4 fruit fly cellular contexts compared by ENCODE assay signal in genomic region chr3L:9678994-9679393, dm6.
TF ChIP-seq lines count a peak whose summit lies in the region.

TSS of gene fry (minus strand) at chr3L:9679103.
TSS of gene CG16717 (plus strand) at chr3L:9679201.

- TF ChIP-seq CTCF in whole organism, embryonic (GFP tag; optimal IDR thresholded peaks at IDR 0.05; lab: Kevin White, UChicago) = no peak

TF ChIP-seq in whole organism, adult, 20 proteins besides CTCF, POLR2A, EP300 and RAD21:
- peak; percentile 60 for TF ChIP-seq tj (GFP tag; optimal IDR thresholded peaks at IDR 0.05; lab: Kevin White, UChicago)
- TF ChIP-seq cic (GFP tag; optimal IDR thresholded peaks at IDR 0.05; lab: Kevin White, UChicago) = peak; percentile 32
- peak; percentile 27 for TF ChIP-seq bab1 (GFP tag; optimal IDR thresholded peaks at IDR 0.05; lab: Kevin White, UChicago)
- TF ChIP-seq Mnt (GFP tag; optimal IDR thresholded peaks at IDR 0.05; lab: Kevin White, UChicago) = no peak
- TF ChIP-seq toe (GFP tag; optimal IDR thresholded peaks at IDR 0.05; lab: Kevin White, UChicago) = no peak
TF ChIP-seq in whole organism, adult: peak in this region for 3.

TF ChIP-seq in whole organism, embryonic, 481 proteins besides CTCF, POLR2A, EP300 and RAD21 (continues in another document):
- TF ChIP-seq gce (GFP tag; IDR thresholded peaks at IDR 0.05; lab: Robert Waterston, UW) (no peak), sqz (GFP tag; optimal IDR thresholded peaks at IDR 0.05; lab: Kevin White, UChicago) (no peak), croc (GFP tag; conservative IDR thresholded peaks at IDR 0.05; lab: Robert Waterston, UW) (no peak), cas (GFP tag; IDR thresholded peaks at IDR 0.05; lab: Robert Waterston, UW) (no peak), HLH54F (GFP tag; optimal IDR thresholded peaks at IDR 0.05; lab: Kevin White, UChicago) (no peak), ATbp (GFP tag; optimal IDR thresholded peaks at IDR 0.05; lab: Kevin White, UChicago) (no peak), CG3847 (GFP tag; IDR thresholded peaks at IDR 0.05; lab: Robert Waterston, UW) (no peak), salm (tag; optimal IDR thresholded peaks at IDR 0.05; lab: Kevin White, UChicago) (no peak), z (GFP tag; IDR thresholded peaks at IDR 0.05; lab: Robert Waterston, UW) (no peak), odd (GFP tag; optimal IDR thresholded peaks at IDR 0.05; lab: Kevin White, UChicago) (no peak), CG13123 (GFP tag; optimal IDR thresholded peaks at IDR 0.05; lab: Kevin White, UChicago) (no peak), Med (GFP tag; lab: Kevin White, UChicago) (peak; percentile 32), Sry-β (GFP tag; optimal IDR thresholded peaks at IDR 0.05; lab: Kevin White, UChicago) (no peak), lov (optimal IDR thresholded peaks at IDR 0.05; lab: Kevin White, UChicago) (no peak), lov (GFP tag; IDR thresholded peaks at IDR 0.05; lab: Robert Waterston, UW) (no peak), CG12299 (tag; optimal IDR thresholded peaks at IDR 0.05; lab: Kevin White, UChicago) (no peak), CG8281 (tag; optimal IDR thresholded peaks at IDR 0.05; lab: Kevin White, UChicago) (no peak), CG7556 (GFP tag; optimal IDR thresholded peaks at IDR 0.05; lab: Kevin White, UChicago) (no peak), ranshi (GFP tag; IDR thresholded peaks at IDR 0.05; lab: Robert Waterston, UW) (no peak), Hr51 (GFP tag; optimal IDR thresholded peaks at IDR 0.05; lab: Kevin White, UChicago) (no peak), CG7357 (GFP tag; IDR thresholded peaks at IDR 0.05; lab: Robert Waterston, UW) (no peak), CG10979 (tag; optimal IDR thresholded peaks at IDR 0.05; lab: Kevin White, UChicago) (no peak), CG16779 (GFP tag; IDR thresholded peaks at IDR 0.05; lab: Robert Waterston, UW) (no peak), ssp (GFP tag; IDR thresholded peaks at IDR 0.05; lab: Robert Waterston, UW) (no peak), CG1529 (GFP tag; optimal IDR thresholded peaks at IDR 0.05; lab: Kevin White, UChicago) (no peak), CG1603 (tag; optimal IDR thresholded peaks at IDR 0.05; lab: Kevin White, UChicago) (no peak), Sry-δ (GFP tag; optimal IDR thresholded peaks at IDR 0.05; lab: Kevin White, UChicago) (peak; percentile 26), Trl (optimal IDR thresholded peaks at IDR 0.05; lab: Kevin White, UChicago) (no peak), Trl (GFP tag; optimal IDR thresholded peaks at IDR 0.05; lab: Kevin White, UChicago) (no peak), CG13624 (GFP tag; optimal IDR thresholded peaks at IDR 0.05; lab: Kevin White, UChicago) (no peak), Oaz (GFP tag; IDR thresholded peaks at IDR 0.05; lab: Robert Waterston, UW) (no peak), CG12236 (GFP tag; optimal IDR thresholded peaks at IDR 0.05; lab: Kevin White, UChicago) (no peak)

TF ChIP-seq in whole organism, prepupa, 60 proteins besides CTCF, POLR2A, EP300 and RAD21:
- TF ChIP-seq Lpt (GFP tag; optimal IDR thresholded peaks at IDR 0.05; lab: Kevin White, UChicago) (no peak), vri (GFP tag; optimal IDR thresholded peaks at IDR 0.05; lab: Kevin White, UChicago) (peak; percentile 47), CG6276 (GFP tag; optimal IDR thresholded peaks at IDR 0.05; lab: Kevin White, UChicago) (no peak), Eip78C (GFP tag; lab: Kevin White, UChicago) (peak; percentile 7), Eip93F (GFP tag; optimal IDR thresholded peaks at IDR 0.05; lab: Kevin White, UChicago) (no peak)
TF ChIP-seq in whole organism, prepupa: peak in this region for 2.

TF ChIP-seq in whole organism, wandering third instar larva, 38 proteins besides CTCF, POLR2A, EP300 and RAD21:
- TF ChIP-seq sage (GFP tag; optimal IDR thresholded peaks at IDR 0.05; lab: Kevin White, UChicago) (peak; percentile 38), psq (GFP tag; optimal IDR thresholded peaks at IDR 0.05; lab: Kevin White, UChicago) (no peak)
